Fruit fly (Drosophila melanogaster) whole organism, embryonic: Measurements from ENCODE around the gene CG34149.
A peak's percentile ranks its signal among the peaks of the same experiment; 100 is the strongest.

Experiments
- CG3281 ChIP-seq: fragments of 200-800 bp; sonication (Bioruptor generic); optimal IDR thresholded peaks from 3 replicates; lab custom pipeline; 2017; ENCODE audit warnings: missing biosample characterization, mild to moderate bottlenecking, missing genetic modification characterization
- CG4730 ChIP-seq: fragments of 200-800 bp; sonication (Bioruptor generic); IDR thresholded peaks from 2 replicates; pipeline ENCODE4 v1.3.6; 2022; ENCODE audit warnings: missing biosample characterization, missing genetic modification characterization

DNA sequence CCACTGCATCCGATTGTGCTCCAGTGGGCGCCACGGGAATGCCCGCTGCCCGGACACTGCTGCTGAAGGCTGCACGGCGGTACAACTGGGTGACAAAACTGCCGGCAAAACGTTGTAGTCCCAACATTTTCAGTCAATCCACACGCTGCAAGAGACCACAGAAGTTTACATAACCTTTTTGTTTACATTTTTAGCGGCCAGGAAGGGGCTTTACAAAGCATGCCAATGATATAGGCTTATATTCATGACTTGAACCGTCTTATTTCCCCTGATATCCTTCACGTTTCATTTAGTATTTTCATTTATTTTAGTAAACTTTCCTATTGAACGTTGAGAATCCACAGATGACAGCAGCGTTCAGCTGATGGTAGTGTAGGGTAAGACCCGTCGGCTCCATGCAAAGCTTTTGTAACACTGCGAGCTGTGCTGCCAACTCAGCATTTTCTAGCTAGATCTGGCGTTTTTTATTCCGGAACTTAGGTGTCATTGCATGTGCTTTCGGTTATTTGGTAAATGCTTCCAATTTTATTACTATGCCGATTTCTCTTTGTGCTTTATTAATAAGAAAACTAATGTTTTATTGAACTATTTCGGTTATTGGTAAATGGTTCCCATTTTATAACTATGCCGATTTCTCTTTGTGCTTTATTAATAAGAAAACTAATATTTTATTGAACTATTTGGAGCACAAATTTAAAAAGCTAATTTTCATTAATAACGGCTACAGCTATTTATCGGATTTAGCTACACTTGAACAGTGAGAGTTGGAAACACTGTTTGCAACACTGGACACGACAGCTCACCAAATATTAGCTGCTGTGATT lies 30.8 kb downstream of the CG34149 start, which contains the start of the genes CG13850 and lqfR:
- no peak for TF ChIP-seq CG4730 (GFP tag; lab: Robert Waterston, UW)
- peak; percentile 67 for TF ChIP-seq CG3281 (GFP tag; lab: Kevin White, UChicago)
